Worm (Caenorhabditis elegans) whole organism, young adult: Measurements from ENCODE around the gene R148.5.

Source experiments
- ceh-40 ChIP-seq: fragments of 200-800 bp; sonication (Bioruptor generic); IDR thresholded peaks from 2 replicates; pipeline ENCODE4 v1.3.6; 2022; ENCODE audit warnings: missing genetic modification characterization, missing compliant biosample characterization
- zim-3 ChIP-seq: sonication (generic microtip); optimal IDR thresholded peaks from 2 replicates; lab custom pipeline; 2017; ENCODE audit warnings: mild to moderate bottlenecking, missing genetic modification characterization, moderate library complexity, missing compliant biosample characterization

DNA sequence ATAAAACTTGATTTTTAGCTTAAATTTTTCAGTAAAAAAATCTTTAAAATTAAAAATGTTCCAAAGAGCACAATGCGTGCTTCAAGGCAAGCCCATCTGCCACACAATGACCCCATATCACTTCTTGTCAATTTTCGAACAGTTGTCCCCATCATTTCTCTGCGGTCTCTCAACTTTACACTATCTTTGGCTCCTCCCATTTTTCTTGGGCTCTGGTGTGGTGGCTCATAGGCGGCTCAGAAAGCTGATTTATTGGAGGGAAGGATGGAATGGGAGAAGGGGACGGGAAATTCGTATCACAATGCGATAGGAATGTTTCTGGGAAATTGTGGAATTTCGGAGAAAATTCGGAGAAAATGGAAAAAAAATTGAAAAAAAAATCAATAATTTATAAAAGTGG lies 35.1 kb downstream of the R148.5 start:
- TF ChIP-seq ceh-40 (GFP tag; lab: Robert Waterston, UW) (no peak), zim-3 (tag; lab: Kevin White, UChicago) (no peak)
